Fruit fly (Drosophila melanogaster): ENCODE measurements around the gene CG34179.

Gene CG34179

DNA sequence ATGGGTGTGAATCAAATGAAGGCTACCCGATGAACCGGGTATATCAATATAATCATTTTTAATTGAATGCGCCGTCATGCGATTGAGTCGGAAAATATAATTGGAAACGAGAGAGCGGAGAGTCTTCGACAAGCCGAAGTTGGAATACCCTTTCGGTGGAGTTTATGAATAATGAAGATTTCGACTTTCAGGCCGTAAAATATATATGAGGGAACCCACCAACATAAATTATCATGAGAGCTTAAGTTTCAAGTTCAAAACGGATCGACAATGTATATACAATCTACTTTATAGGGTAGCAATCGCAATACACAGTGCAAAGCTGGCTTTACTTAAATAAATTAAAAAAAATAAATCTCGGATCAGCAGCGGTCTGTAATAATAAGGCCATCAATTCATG is 16.7 kb downstream of the CG34179 start (continued):
- TF ChIP-seq Sox102F (GFP tag; optimal IDR thresholded peaks at IDR 0.05), result no peak
- peak; percentile 91 for TF ChIP-seq svp (GFP tag)
- TF ChIP-seq CG9139 (GFP tag; optimal IDR thresholded peaks at IDR 0.05), result peak; percentile 9
- no peak for TF ChIP-seq Lpt (GFP tag; optimal IDR thresholded peaks at IDR 0.05)
- TF ChIP-seq CG11902 (GFP tag; optimal IDR thresholded peaks at IDR 0.05), result peak; percentile 8
- peak; percentile 40 for TF ChIP-seq lz (GFP tag; optimal IDR thresholded peaks at IDR 0.05)
- TF ChIP-seq Sox15 (GFP tag; optimal IDR thresholded peaks at IDR 0.05), result no peak
- no peak for TF ChIP-seq CG11762 (GFP tag; optimal IDR thresholded peaks at IDR 0.05; ENCODE audit: insufficient read depth)

dm6 chr2L:6028712-6029111 is 19.8 kb downstream of the CG34179 start:
- TF ChIP-seq CG15336 (GFP tag; IDR thresholded peaks at IDR 0.05) (peak; percentile 44; the same call in 1 of the 2 replicates), Ets96B (tag; optimal IDR thresholded peaks at IDR 0.05) (no peak), CG7368 (GFP tag; optimal IDR thresholded peaks at IDR 0.05) (no peak), Lpt (GFP tag; optimal IDR thresholded peaks at IDR 0.05) (no peak), dsx (GFP tag; optimal IDR thresholded peaks at IDR 0.05; ENCODE audit: poor library complexity, severe bottlenecking) (no peak), fd85E (GFP tag; optimal IDR thresholded peaks at IDR 0.05) (no peak), Hr4 (GFP tag; optimal IDR thresholded peaks at IDR 0.05) (peak; percentile 34), ss (GFP tag; optimal IDR thresholded peaks at IDR 0.05) (no peak), CG11294 (GFP tag; IDR thresholded peaks at IDR 0.05) (no peak), CG1621 (tag; optimal IDR thresholded peaks at IDR 0.05) (no peak), fkh (GFP tag; optimal IDR thresholded peaks at IDR 0.05) (no peak), CG6808 (GFP tag; optimal IDR thresholded peaks at IDR 0.05) (no peak), CG11762 (GFP tag; optimal IDR thresholded peaks at IDR 0.05; ENCODE audit: insufficient read depth) (no peak), Ets21C (GFP tag; optimal IDR thresholded peaks at IDR 0.05) (no peak), eg (GFP tag; IDR thresholded peaks at IDR 0.05) (peak; percentile 39; the same call in 1 of the 3 replicates), CG32006 (GFP tag; optimal IDR thresholded peaks at IDR 0.05) (peak; percentile 37), CG34406 (GFP tag; optimal IDR thresholded peaks at IDR 0.05) (no peak), OdsH (GFP tag; optimal IDR thresholded peaks at IDR 0.05) (no peak), CG31627 (GFP tag; optimal IDR thresholded peaks at IDR 0.05) (peak; percentile 7), CG4318 (GFP tag; optimal IDR thresholded peaks at IDR 0.05) (no peak), dac (GFP tag; optimal IDR thresholded peaks at IDR 0.05) (no peak), esn (GFP tag; optimal IDR thresholded peaks at IDR 0.05) (peak; percentile 1), fd59A (GFP tag; optimal IDR thresholded peaks at IDR 0.05) (no peak), lz (GFP tag; optimal IDR thresholded peaks at IDR 0.05) (no peak), spab (GFP tag; optimal IDR thresholded peaks at IDR 0.05) (no peak), CG6276 (GFP tag; optimal IDR thresholded peaks at IDR 0.05) (no peak), net (GFP tag; optimal IDR thresholded peaks at IDR 0.05) (no peak), acj6 (GFP tag; optimal IDR thresholded peaks at IDR 0.05) (peak; percentile 24), Sox102F (GFP tag; optimal IDR thresholded peaks at IDR 0.05) (no peak), CG6854 (GFP tag; optimal IDR thresholded peaks at IDR 0.05) (no peak), Gug (GFP tag; IDR thresholded peaks at IDR 0.05) (no peak), Sox14 (GFP tag; optimal IDR thresholded peaks at IDR 0.05) (no peak), CG11902 (GFP tag; optimal IDR thresholded peaks at IDR 0.05) (no peak), Met (GFP tag; optimal IDR thresholded peaks at IDR 0.05) (no peak), svp (GFP tag) (peak; percentile 74), CG3919 (GFP tag; optimal IDR thresholded peaks at IDR 0.05) (peak; percentile 5), CG10631 (GFP tag; optimal IDR thresholded peaks at IDR 0.05) (no peak), topi (GFP tag; optimal IDR thresholded peaks at IDR 0.05) (no peak), Sox15 (GFP tag; optimal IDR thresholded peaks at IDR 0.05) (no peak), Hr38 (GFP tag; optimal IDR thresholded peaks at IDR 0.05) (no peak), Eip75B (GFP tag; optimal IDR thresholded peaks at IDR 0.05) (no peak), salr (GFP tag; optimal IDR thresholded peaks at IDR 0.05) (no peak), cyc (GFP tag; optimal IDR thresholded peaks at IDR 0.05) (no peak), CG8319 (GFP tag; optimal IDR thresholded peaks at IDR 0.05) (no peak), CG8632 (GFP tag; optimal IDR thresholded peaks at IDR 0.05) (no peak), pdm3 (GFP tag; optimal IDR thresholded peaks at IDR 0.05) (peak; percentile 2), CG6163 (GFP tag; IDR thresholded peaks at IDR 0.05) (peak; percentile 21; the same call in 1 of the 3 replicates), CG6792 (GFP tag; optimal IDR thresholded peaks at IDR 0.05) (no peak), achi (GFP tag; optimal IDR thresholded peaks at IDR 0.05) (peak; percentile 18)
